Worm (Caenorhabditis elegans) whole organism, L1 larva: Measurements from ENCODE around the gene hlh-25.

Experiments
- C04F5.9 ChIP-seq: sonication (generic microtip); optimal IDR thresholded peaks from 2 replicates; lab custom pipeline; 2016; ENCODE audit warnings: missing genetic modification characterization, missing compliant biosample characterization
- C16A3.4 ChIP-seq: fragments of 150-350 bp; optimal IDR thresholded peaks from 2 replicates; lab custom pipeline; 2014; ENCODE audit warnings: missing biosample characterization, missing genetic modification characterization
- Y116A8C.19 ChIP-seq: sonication (generic microtip); optimal IDR thresholded peaks from 2 replicates; lab custom pipeline; 2016; ENCODE audit warnings: missing compliant biosample characterization, missing genetic modification characterization, borderline replicate concordance
- aly-2 ChIP-seq: fragments of 150-350 bp; optimal IDR thresholded peaks from 2 replicates; lab custom pipeline; 2014; ENCODE audit warnings: missing biosample characterization, missing genetic modification characterization
- ama-1 ChIP-seq: fragments of 150-350 bp; optimal IDR thresholded peaks from 2 replicates; lab custom pipeline; 2014
- ceh-82 ChIP-seq, 3 experiments: fragments of 150-350 bp in 1 of 3; sonication (generic microtip) in 2 of 3; optimal IDR thresholded peaks; 2 replicates each; lab custom pipeline; 2014 to 2017; ENCODE audit warnings: missing biosample characterization in 3 of 3, missing genetic modification characterization in 3 of 3
- ceh-90 ChIP-seq: sonication (generic microtip); optimal IDR thresholded peaks from 2 replicates; lab custom pipeline; 2016; ENCODE audit warnings: missing genetic modification characterization, missing compliant biosample characterization
- ces-1 ChIP-seq: fragments of 150-350 bp; optimal IDR thresholded peaks from 2 replicates; lab custom pipeline; 2014; ENCODE audit warnings: missing biosample characterization, missing genetic modification reagents, missing genetic modification characterization
- efl-1 ChIP-seq, 4 experiments: fragments of 150-350 bp; optimal IDR thresholded peaks in 3 of 4; peaks in 1 of 4; 1 replicate in 1 of 4; 2 replicates in 3 of 4; lab custom pipeline; 2014; ENCODE audit warnings: missing biosample characterization in 2 of 4, missing genetic modification characterization in 2 of 4, missing genetic modification reagents in 2 of 4
- egl-13 ChIP-seq: sonication (generic microtip); optimal IDR thresholded peaks from 2 replicates; lab custom pipeline; 2016; ENCODE audit warnings: missing genotype, missing genetic modification reagents, missing genetic modification characterization, missing compliant biosample characterization
- elt-3 ChIP-seq, 6 experiments: fragments of 150-350 bp in 1 of 6; sonication (generic microtip); optimal IDR thresholded peaks; 2 replicates each; lab custom pipeline; 2017 to 2018; ENCODE audit warnings: missing biosample characterization in 6 of 6, missing genetic modification characterization in 6 of 6, inconsistent platforms in 1 of 6
- ets-5 ChIP-seq: fragments of 200-800 bp; sonication (Bioruptor generic); IDR thresholded peaks from 2 replicates; pipeline ENCODE4 v1.3.6; 2022; ENCODE audit warnings: missing genetic modification characterization, missing compliant biosample characterization
- hlh-4 ChIP-seq: sonication (generic microtip); optimal IDR thresholded peaks from 2 replicates; lab custom pipeline; 2016; ENCODE audit warnings: mild to moderate bottlenecking, missing genetic modification characterization, missing compliant biosample characterization
- irx-1 ChIP-seq: sonication (generic microtip); optimal IDR thresholded peaks from 2 replicates; lab custom pipeline; 2016; ENCODE audit warnings: missing genetic modification characterization, missing compliant biosample characterization
- lin-13 ChIP-seq: fragments of 150-350 bp; optimal IDR thresholded peaks from 2 replicates; lab custom pipeline; 2014; ENCODE audit warnings: missing biosample characterization, missing genetic modification reagents, missing genetic modification characterization
- lin-35 ChIP-seq, 2 experiments: fragments of 150-350 bp; optimal IDR thresholded peaks; 2 replicates each; lab custom pipeline; 2014; ENCODE audit warnings: missing biosample characterization in 2 of 2, missing genetic modification characterization in 2 of 2, missing genetic modification reagents in 2 of 2
- lir-3 ChIP-seq: sonication (generic microtip); optimal IDR thresholded peaks from 2 replicates; lab custom pipeline; 2016; ENCODE audit warnings: mild to moderate bottlenecking, missing genetic modification characterization, moderate library complexity, missing compliant biosample characterization; ENCODE audit not compliant: poor library complexity
- mab-9 ChIP-seq: fragments of 200-800 bp; sonication (Bioruptor generic); IDR thresholded peaks from 2 replicates; pipeline ENCODE4 v1.3.6; 2022; ENCODE audit warnings: missing genetic modification reagents, missing genetic modification characterization, missing compliant biosample characterization
- mef-2 ChIP-seq: fragments of 150-350 bp; optimal IDR thresholded peaks from 2 replicates; lab custom pipeline; 2014; ENCODE audit warnings: missing biosample characterization, missing genetic modification characterization
- nhr-11 ChIP-seq: fragments of 150-350 bp; optimal IDR thresholded peaks from 2 replicates; lab custom pipeline; 2014; ENCODE audit warnings: missing biosample characterization, missing genetic modification characterization
- nhr-12 ChIP-seq: sonication (generic microtip); optimal IDR thresholded peaks from 2 replicates; lab custom pipeline; 2017; ENCODE audit warnings: missing biosample characterization, missing genetic modification characterization
- nhr-20 ChIP-seq: sonication (generic microtip); optimal IDR thresholded peaks from 2 replicates; lab custom pipeline; 2016; ENCODE audit warnings: mild to moderate bottlenecking, missing genetic modification characterization, missing compliant biosample characterization
- nhr-47 ChIP-seq: sonication (generic microtip); optimal IDR thresholded peaks from 2 replicates; lab custom pipeline; 2016; ENCODE audit warnings: mild to moderate bottlenecking, missing genetic modification characterization, moderate library complexity, missing compliant biosample characterization
- nhr-77 ChIP-seq: fragments of 150-350 bp; optimal IDR thresholded peaks from 2 replicates; lab custom pipeline; 2014; ENCODE audit warnings: missing biosample characterization, missing genetic modification characterization
- nhr-84 ChIP-seq: sonication (generic microtip); optimal IDR thresholded peaks from 2 replicates; lab custom pipeline; 2017; ENCODE audit warnings: missing biosample characterization, missing genetic modification characterization
- nhr-90 ChIP-seq: sonication (generic microtip); optimal IDR thresholded peaks from 2 replicates; lab custom pipeline; 2016; ENCODE audit warnings: mild to moderate bottlenecking, missing genetic modification characterization, missing compliant biosample characterization; ENCODE audit not compliant: poor library complexity
- pag-3 ChIP-seq: sonication (generic microtip); optimal IDR thresholded peaks from 2 replicates; lab custom pipeline; 2017; ENCODE audit warnings: missing genetic modification characterization, mild to moderate bottlenecking, missing compliant biosample characterization, antibody characterized with exemption, borderline replicate concordance; ENCODE audit not compliant: insufficient read depth
- pax-3 ChIP-seq: fragments of 200-800 bp; sonication (Bioruptor generic); optimal IDR thresholded peaks from 2 replicates; lab custom pipeline; 2018; ENCODE audit warnings: mild to moderate bottlenecking, missing genetic modification characterization, moderate library complexity, missing compliant biosample characterization
- pqm-1 ChIP-seq: sonication (generic microtip); optimal IDR thresholded peaks from 3 replicates; lab custom pipeline; 2017; ENCODE audit warnings: missing biosample characterization, missing genetic modification characterization
- rnt-1 ChIP-seq: sonication (generic microtip); optimal IDR thresholded peaks from 2 replicates; lab custom pipeline; 2016; ENCODE audit warnings: mild to moderate bottlenecking, missing genetic modification characterization, moderate library complexity, missing compliant biosample characterization
- skn-1 ChIP-seq: fragments of 150-350 bp; optimal IDR thresholded peaks from 2 replicates; lab custom pipeline; 2014; ENCODE audit warnings: missing biosample characterization, missing genetic modification characterization
- snpc-4 ChIP-seq: fragments of 150-350 bp; optimal IDR thresholded peaks from 2 replicates; lab custom pipeline; 2014; ENCODE audit warnings: missing biosample characterization, missing genetic modification characterization
- snu-23 ChIP-seq: sonication (generic microtip); optimal IDR thresholded peaks from 2 replicates; lab custom pipeline; 2016; ENCODE audit warnings: missing genetic modification characterization, missing compliant biosample characterization
- swsn-7 ChIP-seq: sonication (generic microtip); optimal IDR thresholded peaks from 2 replicates; lab custom pipeline; 2016; ENCODE audit warnings: missing genetic modification characterization, missing compliant biosample characterization
- tbx-2 ChIP-seq: sonication (generic microtip); optimal IDR thresholded peaks from 2 replicates; lab custom pipeline; 2016; ENCODE audit warnings: missing genetic modification characterization, missing compliant biosample characterization
- tlp-1 ChIP-seq: fragments of 150-350 bp; optimal IDR thresholded peaks from 2 replicates; lab custom pipeline; 2014; ENCODE audit warnings: missing biosample characterization, missing genetic modification characterization
- unc-130 ChIP-seq: fragments of 150-350 bp; optimal IDR thresholded peaks from 2 replicates; lab custom pipeline; 2017; ENCODE audit warnings: missing biosample characterization, missing genetic modification characterization, inconsistent platforms
- unc-30 ChIP-seq: sonication (generic microtip); optimal IDR thresholded peaks from 2 replicates; lab custom pipeline; 2017; ENCODE audit warnings: missing biosample characterization, missing genetic modification characterization
- vab-15 ChIP-seq: sonication (generic microtip); optimal IDR thresholded peaks from 2 replicates; lab custom pipeline; 2017; ENCODE audit warnings: missing genotype, mild to moderate bottlenecking, missing genetic modification characterization, missing compliant biosample characterization
- zag-1 ChIP-seq: fragments of 150-350 bp; optimal IDR thresholded peaks from 2 replicates; lab custom pipeline; 2014; ENCODE audit warnings: missing biosample characterization, missing genetic modification characterization
- ztf-11 ChIP-seq, 2 experiments: sonication (generic microtip); optimal IDR thresholded peaks; 2 replicates each; lab custom pipeline; 2016 to 2017; ENCODE audit warnings: missing genetic modification characterization in 2 of 2, missing biosample characterization in 1 of 2, missing compliant biosample characterization in 1 of 2
- ztf-4 ChIP-seq: fragments of 150-350 bp; optimal IDR thresholded peaks from 2 replicates; lab custom pipeline; 2014; ENCODE audit warnings: missing biosample characterization, missing genetic modification characterization

The hlh-25 gene

DNA sequence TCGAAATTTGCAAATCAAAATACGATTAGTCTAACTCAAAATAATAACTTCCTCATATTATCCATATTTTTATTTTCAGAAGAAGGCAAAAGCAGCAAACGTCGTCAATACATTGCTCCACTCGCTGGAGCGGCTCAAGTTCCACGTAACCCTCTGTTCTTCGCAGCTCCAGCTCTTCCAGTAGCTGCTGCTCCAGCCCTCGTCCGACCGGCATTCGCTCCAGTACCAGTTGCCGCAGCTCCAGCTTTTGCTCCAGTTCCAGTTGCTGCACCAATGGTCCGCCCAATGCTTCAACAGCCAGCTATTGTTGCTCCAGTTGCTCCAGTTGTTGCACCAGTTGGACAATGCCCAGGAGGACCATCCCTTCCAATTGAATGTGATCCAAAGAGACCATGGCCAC is 43.7 kb downstream of the hlh-25 start:
- no peak for TF ChIP-seq snpc-4
- TF ChIP-seq skn-1 (tag; lab: Kevin White, UChicago): no peak
- TF ChIP-seq zag-1 (tag; lab: Kevin White, UChicago): no peak
- no peak for TF ChIP-seq rnt-1 (tag; lab: Kevin White, UChicago)
- no peak for TF ChIP-seq unc-30 (tag; lab: Kevin White, UChicago)
- no peak for TF ChIP-seq ztf-4
- no peak for TF ChIP-seq snu-23
- no peak for TF ChIP-seq lin-13 (GFP tag; lab: Kevin White, UChicago)
- TF ChIP-seq C16A3.4: no peak
- TF ChIP-seq nhr-77 (tag; lab: Kevin White, UChicago): no peak
- TF ChIP-seq nhr-20 (tag; lab: Kevin White, UChicago): no peak
- no peak for TF ChIP-seq tbx-2 (tag; lab: Kevin White, UChicago)
- no peak for TF ChIP-seq nhr-84
- no peak for TF ChIP-seq nhr-11 (tag; lab: Kevin White, UChicago)
- TF ChIP-seq pax-3 (tag; lab: Kevin White, UChicago): no peak
- no peak for TF ChIP-seq hlh-4 (tag; lab: Kevin White, UChicago)
- TF ChIP-seq ztf-11 (tag; optimal IDR thresholded peaks at IDR 0.05; lab: Kevin White, UChicago): no peak
- no peak for TF ChIP-seq ama-1 (lab: Kevin White, UChicago)

DNA sequence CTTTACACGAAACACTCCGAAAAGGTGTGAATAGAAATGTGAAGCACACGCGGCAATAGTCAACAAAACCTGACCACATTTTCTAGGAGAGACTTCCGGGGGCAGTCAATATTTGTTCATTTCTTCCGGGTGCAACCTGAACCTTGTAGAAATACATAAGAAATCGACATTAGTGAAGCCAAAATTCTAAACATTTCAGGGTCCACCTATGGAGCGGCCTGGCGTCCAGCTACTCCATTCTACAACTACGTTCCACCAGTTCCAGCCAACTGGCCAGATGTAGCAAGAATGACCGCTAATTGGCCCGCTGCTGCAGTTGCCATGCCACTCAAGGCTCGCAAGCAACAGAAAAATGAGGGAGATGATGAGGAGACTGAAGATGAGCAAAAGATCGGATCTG is 44.2 kb downstream of the hlh-25 start:
- TF ChIP-seq efl-1 (optimal IDR thresholded peaks at IDR 0.05; lab: Kevin White, UChicago) (no peak), efl-1 (GFP tag; optimal IDR thresholded peaks at IDR 0.05 in 1 of 2; lab: Kevin White, UChicago) (no peak), ztf-4 (no peak), ets-5 (GFP tag; lab: Robert Waterston, UW) (no peak), vab-15 (no peak), aly-2 (no peak), C04F5.9 (tag; lab: Kevin White, UChicago) (no peak), swsn-7 (no peak), lin-13 (GFP tag; lab: Kevin White, UChicago) (no peak), egl-13 (no peak), mef-2 (no peak), mab-9 (GFP tag; lab: Robert Waterston, UW) (no peak), tlp-1 (no peak)
- TF ChIP-seq, all 84 proteins: peak for 0

DNA sequence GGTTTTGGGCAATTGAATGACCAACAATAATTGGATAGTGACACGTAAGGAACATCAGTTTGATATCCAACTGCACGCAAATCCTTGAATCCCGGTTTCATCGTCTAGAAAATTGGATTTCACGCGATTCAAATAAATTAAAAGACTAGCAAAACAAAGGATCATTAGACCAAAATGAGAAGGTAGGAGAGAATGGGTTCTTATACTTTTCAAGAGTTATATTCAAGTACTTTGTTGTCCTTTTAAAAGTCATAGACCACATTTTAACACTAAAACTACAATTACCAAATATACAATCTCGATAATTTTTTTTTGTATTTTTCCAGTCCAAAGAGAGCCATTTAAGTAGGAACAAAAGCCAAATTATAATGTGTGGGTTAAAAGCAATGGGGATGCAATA is 47.3 kb downstream of the hlh-25 start, which contains the start of gene T25E4.2:
TSS of gene T25E4.2 (minus strand) at position 101 of the 400 bp plus-strand sequence.
- TF ChIP-seq swsn-7 (no peak), irx-1 (tag; lab: Kevin White, UChicago) (no peak), nhr-84 (no peak), lir-3 (tag; lab: Kevin White, UChicago) (no peak), lin-35 (GFP tag; optimal IDR thresholded peaks at IDR 0.05; lab: Kevin White, UChicago) (no peak), unc-130 (tag; lab: Kevin White, UChicago) (no peak), nhr-47 (no peak), pqm-1 (tag; lab: Kevin White, UChicago) (no peak), nhr-77 (tag; lab: Kevin White, UChicago) (no peak), elt-3 (tag; optimal IDR thresholded peaks at IDR 0.05; lab: Kevin White, UChicago) (no peak), ets-5 (GFP tag; lab: Robert Waterston, UW) (no peak), nhr-12 (tag; lab: Kevin White, UChicago) (no peak), pag-3 (tag; lab: Kevin White, UChicago) (no peak), ceh-82 (tag; optimal IDR thresholded peaks at IDR 0.05; lab: Kevin White, UChicago) (no peak), Y116A8C.19 (tag; lab: Kevin White, UChicago) (no peak), ces-1 (GFP tag; lab: Kevin White, UChicago) (no peak), hlh-4 (tag; lab: Kevin White, UChicago) (no peak), unc-30 (tag; lab: Kevin White, UChicago) (no peak), nhr-90 (tag; lab: Kevin White, UChicago) (no peak), ceh-90 (tag; lab: Kevin White, UChicago) (no peak)
